Worm (Caenorhabditis elegans) whole organism, L4 larva: Measurements from ENCODE around the gene M110.7.

Source experiments
- F37D6.2 ChIP-seq: sonication (generic microtip); optimal IDR thresholded peaks from 2 replicates; lab custom pipeline; 2016; ENCODE audit warnings: mild to moderate bottlenecking, missing genetic modification characterization, missing compliant biosample characterization
- F49E8.2 ChIP-seq: sonication (generic microtip); optimal IDR thresholded peaks from 2 replicates; lab custom pipeline; 2016; ENCODE audit warnings: missing compliant biosample characterization, mild to moderate bottlenecking, missing genetic modification characterization, borderline replicate concordance
- T26A8.4 ChIP-seq: fragments of 200-800 bp; sonication (Bioruptor generic); IDR thresholded peaks from 2 replicates; pipeline ENCODE4 v1.3.6; 2022; ENCODE audit warnings: missing genetic modification characterization, missing compliant biosample characterization
- Y48G9A.11 ChIP-seq: fragments of 200-800 bp; sonication (Bioruptor generic); IDR thresholded peaks from 2 replicates; pipeline ENCODE4 v1.3.6; 2022; ENCODE audit warnings: missing genetic modification reagents, missing genetic modification characterization, missing compliant biosample characterization
- ZK337.2 ChIP-seq: fragments of 200-800 bp; sonication (Bioruptor generic); IDR thresholded peaks from 2 replicates; pipeline ENCODE4 v1.3.6; 2022; ENCODE audit warnings: missing genetic modification reagents, missing genetic modification characterization, missing compliant biosample characterization
- aly-2 ChIP-seq: sonication (generic microtip); optimal IDR thresholded peaks from 2 replicates; lab custom pipeline; 2018; ENCODE audit warnings: missing biosample characterization, missing genetic modification characterization
- arid-1 ChIP-seq: fragments of 200-800 bp; sonication (Bioruptor generic); conservative IDR thresholded peaks from 2 replicates; pipeline ENCODE4 v1.3.6; 2022; ENCODE audit warnings: missing genetic modification reagents, missing genetic modification characterization, missing compliant biosample characterization
- ceh-28 ChIP-seq: fragments of 150-350 bp; optimal IDR thresholded peaks from 2 replicates; lab custom pipeline; 2014; ENCODE audit warnings: missing biosample characterization, missing genetic modification reagents, missing genetic modification characterization
- ceh-32 ChIP-seq: sonication (generic microtip); optimal IDR thresholded peaks from 2 replicates; lab custom pipeline; 2016; ENCODE audit warnings: mild to moderate bottlenecking, missing genetic modification characterization, missing compliant biosample characterization; ENCODE audit not compliant: poor library complexity
- ceh-44 ChIP-seq: fragments of 200-800 bp; sonication (Bioruptor generic); IDR thresholded peaks from 2 replicates; pipeline ENCODE4 v1.3.6; 2022; ENCODE audit warnings: missing genetic modification reagents, missing genetic modification characterization, missing compliant biosample characterization
- ceh-82 ChIP-seq: sonication (generic microtip); optimal IDR thresholded peaks from 2 replicates; lab custom pipeline; 2017; ENCODE audit warnings: missing biosample characterization, missing genetic modification characterization
- daf-16 ChIP-seq, 3 experiments: sonication (generic microtip); optimal IDR thresholded peaks; 2 replicates each; lab custom pipeline; 2016 to 2017; ENCODE audit warnings: missing genetic modification characterization in 3 of 3, missing genetic modification reagents in 3 of 3, mild to moderate bottlenecking in 2 of 3, missing compliant biosample characterization in 2 of 3, missing biosample characterization in 1 of 3, moderate library complexity in 1 of 3
- dpl-1 ChIP-seq: fragments of 150-350 bp; optimal IDR thresholded peaks from 2 replicates; lab custom pipeline; 2014; ENCODE audit warnings: missing biosample characterization, missing genetic modification reagents, missing genetic modification characterization
- egl-43 ChIP-seq: fragments of 200-800 bp; sonication (Bioruptor generic); IDR thresholded peaks from 2 replicates; pipeline ENCODE4 v1.3.6; 2022; ENCODE audit warnings: missing genetic modification reagents, missing genetic modification characterization, missing compliant biosample characterization
- fkh-10 ChIP-seq: fragments of 150-350 bp; optimal IDR thresholded peaks from 2 replicates; lab custom pipeline; 2014; ENCODE audit warnings: missing biosample characterization, missing genetic modification reagents, missing genetic modification characterization
- gei-8 ChIP-seq: fragments of 200-800 bp; sonication (Bioruptor generic); optimal IDR thresholded peaks from 2 replicates; lab custom pipeline; 2018; ENCODE audit warnings: mild to moderate bottlenecking, missing genetic modification characterization, missing compliant biosample characterization
- hif-1 ChIP-seq, 2 experiments: sonication (generic microtip); optimal IDR thresholded peaks; 2 replicates each; lab custom pipeline; 2016 to 2017; ENCODE audit warnings: missing compliant biosample characterization in 2 of 2, missing genetic modification characterization in 2 of 2, missing genetic modification reagents in 2 of 2, missing genotype in 2 of 2, mild to moderate bottlenecking in 1 of 2
- hlh-30 ChIP-seq: sonication (generic microtip); optimal IDR thresholded peaks from 2 replicates; lab custom pipeline; 2017; ENCODE audit warnings: antibody characterized with exemption, mild to moderate bottlenecking, missing genetic modification characterization, missing compliant biosample characterization; ENCODE audit not compliant: insufficient read depth
- hmg-1.1 ChIP-seq: fragments of 200-800 bp; sonication (Bioruptor generic); IDR thresholded peaks from 2 replicates; pipeline ENCODE4 v1.3.6; 2022; ENCODE audit warnings: missing genetic modification reagents, missing genetic modification characterization, missing compliant biosample characterization
- jun-1 ChIP-seq: fragments of 150-350 bp; optimal IDR thresholded peaks from 2 replicates; lab custom pipeline; 2014; ENCODE audit warnings: missing biosample characterization, missing genetic modification reagents, missing genetic modification characterization
- lim-7 ChIP-seq: fragments of 200-800 bp; sonication (Bioruptor generic); IDR thresholded peaks from 2 replicates; pipeline ENCODE4 v1.3.6; 2022; ENCODE audit warnings: missing genetic modification characterization, missing compliant biosample characterization
- lin-1 ChIP-seq: fragments of 200-800 bp; sonication (Bioruptor generic); IDR thresholded peaks from 2 replicates; pipeline ENCODE4 v1.3.6; 2022; ENCODE audit warnings: missing genetic modification reagents, missing genetic modification characterization, missing compliant biosample characterization
- lin-13 ChIP-seq: fragments of 150-350 bp; optimal IDR thresholded peaks from 2 replicates; lab custom pipeline; 2014; ENCODE audit warnings: missing biosample characterization, missing genetic modification reagents, missing genetic modification characterization
- lin-29 ChIP-seq: fragments of 200-800 bp; sonication (Bioruptor generic); IDR thresholded peaks from 2 replicates; pipeline ENCODE4 v1.3.6; 2022; ENCODE audit warnings: missing genetic modification reagents, missing genetic modification characterization, missing compliant biosample characterization
- lin-38 ChIP-seq: fragments of 200-800 bp; sonication (Bioruptor generic); IDR thresholded peaks from 2 replicates; pipeline ENCODE4 v1.3.6; 2022; ENCODE audit warnings: missing genetic modification reagents, missing genetic modification characterization, missing compliant biosample characterization
- lir-3 ChIP-seq: sonication (generic microtip); optimal IDR thresholded peaks from 2 replicates; lab custom pipeline; 2016; ENCODE audit warnings: mild to moderate bottlenecking, missing genetic modification characterization, missing compliant biosample characterization
- lsy-2 ChIP-seq, 2 experiments: fragments of 150-350 bp in 1 of 2; sonication (generic microtip) in 1 of 2; optimal IDR thresholded peaks; 2 replicates each; lab custom pipeline; 2014 to 2017; ENCODE audit warnings: missing biosample characterization in 2 of 2, missing genetic modification characterization in 2 of 2
- mep-1 ChIP-seq: fragments of 150-350 bp; sonication (generic microtip); optimal IDR thresholded peaks from 3 replicates; lab custom pipeline; 2014; ENCODE audit warnings: missing biosample characterization, missing genetic modification characterization
- mes-2 ChIP-seq: sonication (generic microtip); optimal IDR thresholded peaks from 2 replicates; lab custom pipeline; 2016; ENCODE audit warnings: missing genotype, mild to moderate bottlenecking, missing genetic modification characterization, missing compliant biosample characterization; ENCODE audit not compliant: poor library complexity, severe bottlenecking
- nhr-102 ChIP-seq: sonication (generic microtip); optimal IDR thresholded peaks from 2 replicates; lab custom pipeline; 2016; ENCODE audit warnings: mild to moderate bottlenecking, missing genetic modification characterization, moderate library complexity, missing compliant biosample characterization
- nhr-237 ChIP-seq: sonication (generic microtip); optimal IDR thresholded peaks from 2 replicates; lab custom pipeline; 2017; ENCODE audit warnings: missing biosample characterization, missing genetic modification characterization
- nhr-25 ChIP-seq: sonication (generic microtip); optimal IDR thresholded peaks from 2 replicates; lab custom pipeline; 2017; ENCODE audit warnings: missing genetic modification characterization, mild to moderate bottlenecking, missing compliant biosample characterization, antibody characterized with exemption, moderate library complexity, borderline replicate concordance; ENCODE audit not compliant: insufficient read depth
- nhr-28 ChIP-seq: fragments of 150-350 bp; optimal IDR thresholded peaks from 2 replicates; lab custom pipeline; 2014; ENCODE audit warnings: missing biosample characterization, missing genetic modification characterization
- nhr-42 ChIP-seq: fragments of 200-800 bp; sonication (Bioruptor generic); IDR thresholded peaks from 2 replicates; pipeline ENCODE4 v1.3.6; 2022; ENCODE audit warnings: missing genetic modification characterization, missing compliant biosample characterization
- nhr-77 ChIP-seq: fragments of 150-350 bp; optimal IDR thresholded peaks from 2 replicates; lab custom pipeline; 2014; ENCODE audit warnings: missing biosample characterization, missing genetic modification characterization
- pha-4 ChIP-seq, 2 experiments: fragments of 150-350 bp in 1 of 2; fragments of 200-800 bp in 1 of 2; sonication (Bioruptor generic) in 1 of 2; IDR thresholded peaks in 1 of 2; optimal IDR thresholded peaks in 1 of 2; 2 replicates each; pipeline versions ENCODE4 v1.3.6 to Lab custom; 2014 to 2022; ENCODE audit warnings: missing genetic modification characterization in 2 of 2, missing genetic modification reagents in 2 of 2, missing biosample characterization in 1 of 2, missing compliant biosample characterization in 1 of 2
- pqm-1 ChIP-seq: sonication (generic microtip); optimal IDR thresholded peaks from 2 replicates; lab custom pipeline; 2017; ENCODE audit warnings: missing biosample characterization, missing genetic modification characterization
- rbr-2 ChIP-seq: sonication (generic microtip); optimal IDR thresholded peaks from 2 replicates; lab custom pipeline; 2016; ENCODE audit warnings: missing genotype, missing genetic modification characterization, missing compliant biosample characterization
- saeg-2 ChIP-seq: fragments of 200-800 bp; sonication (Bioruptor generic); IDR thresholded peaks from 2 replicates; pipeline ENCODE4 v1.3.6; 2022; ENCODE audit warnings: missing genetic modification reagents, missing genetic modification characterization, missing compliant biosample characterization
- sdz-12 ChIP-seq: fragments of 200-800 bp; sonication (Bioruptor generic); optimal IDR thresholded peaks from 2 replicates; lab custom pipeline; 2018; ENCODE audit warnings: mild to moderate bottlenecking, missing genetic modification characterization, missing compliant biosample characterization
- set-16 ChIP-seq: fragments of 200-800 bp; sonication (Bioruptor generic); IDR thresholded peaks from 2 replicates; pipeline ENCODE4 v1.3.6; 2022; ENCODE audit warnings: missing genetic modification reagents, missing genetic modification characterization, missing compliant biosample characterization
- spr-1 ChIP-seq: sonication (generic microtip); optimal IDR thresholded peaks from 2 replicates; lab custom pipeline; 2016; ENCODE audit warnings: mild to moderate bottlenecking, missing genetic modification characterization, missing compliant biosample characterization
- tag-97 ChIP-seq: fragments of 200-800 bp; sonication (Bioruptor generic); IDR thresholded peaks from 2 replicates; pipeline ENCODE4 v1.3.6; 2022; ENCODE audit warnings: missing genetic modification characterization, missing compliant biosample characterization
- tra-1 ChIP-seq: fragments of 200-800 bp; sonication (Bioruptor generic); IDR thresholded peaks from 2 replicates; pipeline ENCODE4 v1.3.6; 2022; ENCODE audit warnings: missing genetic modification reagents, missing genetic modification characterization, missing compliant biosample characterization
- zag-1 ChIP-seq: fragments of 150-350 bp; optimal IDR thresholded peaks from 2 replicates; lab custom pipeline; 2014; ENCODE audit warnings: missing biosample characterization, missing genetic modification characterization
- zfp-3 ChIP-seq: fragments of 200-800 bp; sonication (Bioruptor generic); conservative IDR thresholded peaks from 2 replicates; pipeline ENCODE4 v1.3.6; 2022; ENCODE audit warnings: missing genetic modification reagents, missing genetic modification characterization, missing compliant biosample characterization
- zip-11 ChIP-seq: fragments of 200-800 bp; sonication (Bioruptor generic); IDR thresholded peaks from 2 replicates; pipeline ENCODE4 v1.3.6; 2022; ENCODE audit warnings: missing genetic modification characterization, missing compliant biosample characterization
- zip-2 ChIP-seq: fragments of 150-350 bp; optimal IDR thresholded peaks from 2 replicates; lab custom pipeline; 2014; ENCODE audit warnings: missing biosample characterization, missing genetic modification characterization
- ztf-11 ChIP-seq: fragments of 150-350 bp; optimal IDR thresholded peaks from 2 replicates; lab custom pipeline; 2014; ENCODE audit warnings: missing biosample characterization, missing genetic modification characterization
- ztf-7 ChIP-seq: fragments of 150-350 bp; optimal IDR thresholded peaks from 2 replicates; lab custom pipeline; 2014; ENCODE audit warnings: missing biosample characterization, missing genetic modification characterization

M110.7 gene

DNA sequence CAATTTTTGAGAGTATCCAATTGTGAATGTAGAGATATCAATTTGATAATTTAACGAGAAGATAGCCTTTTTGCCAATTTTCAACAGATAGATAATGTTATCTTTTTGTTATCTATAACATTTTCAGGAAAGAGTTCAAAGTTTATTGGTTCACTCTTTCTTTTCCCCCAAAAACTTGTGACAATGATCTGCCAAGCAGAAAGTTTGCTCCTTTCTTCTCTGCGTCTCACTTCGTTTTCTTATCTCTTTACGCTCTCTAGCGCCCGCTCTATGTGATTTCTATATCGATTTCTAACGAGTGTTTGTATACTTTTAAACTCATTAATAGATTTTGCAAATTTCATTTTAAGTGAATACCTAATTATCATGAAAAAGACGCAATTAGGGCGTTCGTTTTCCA is 6.1 kb upstream of the M110.7 start:
- no peak for TF ChIP-seq nhr-42 (GFP tag; lab: Robert Waterston, UW)
- TF ChIP-seq nhr-77 (tag; lab: Kevin White, UChicago), result no peak
- peak; percentile 50 for TF ChIP-seq hlh-30 (tag; lab: Kevin White, UChicago)
- no peak for TF ChIP-seq egl-43 (GFP tag; lab: Robert Waterston, UW)
- TF ChIP-seq nhr-237 (tag; lab: Kevin White, UChicago), result no peak
- TF ChIP-seq pqm-1 (tag; lab: Kevin White, UChicago), result peak; percentile 48
- TF ChIP-seq zfp-3 (GFP tag; lab: Robert Waterston, UW), result no peak
- no peak for TF ChIP-seq ZK337.2
- TF ChIP-seq lin-38 (GFP tag; lab: Robert Waterston, UW), result no peak
- no peak for TF ChIP-seq mes-2 (tag; lab: Kevin White, UChicago)
- no peak for TF ChIP-seq saeg-2 (GFP tag; lab: Robert Waterston, UW)
- TF ChIP-seq hmg-1.1 (GFP tag; lab: Robert Waterston, UW), result no peak
- TF ChIP-seq pha-4 (GFP tag; IDR thresholded peaks at IDR 0.05; lab: Robert Waterston, UW), result peak; percentile 29; the same call in 1 of the 2 replicates
- TF ChIP-seq pha-4 (tag; optimal IDR thresholded peaks at IDR 0.05; lab: Kevin White, UChicago), result peak; percentile 37
- TF ChIP-seq ceh-28, result no peak
- TF ChIP-seq ztf-11 (tag; lab: Kevin White, UChicago), result no peak
- no peak for TF ChIP-seq zip-11 (GFP tag; lab: Robert Waterston, UW)
- TF ChIP-seq nhr-102 (tag; lab: Kevin White, UChicago), result no peak
- TF ChIP-seq F49E8.2, result no peak
- no peak for TF ChIP-seq lin-29 (GFP tag; lab: Robert Waterston, UW)
- peak in 1 of 2 experiments; percentile 23 for TF ChIP-seq lsy-2 (tag; optimal IDR thresholded peaks at IDR 0.05; lab: Kevin White, UChicago)
- TF ChIP-seq ceh-82 (tag; lab: Kevin White, UChicago), result no peak
- TF ChIP-seq mep-1 (tag; lab: Kevin White, UChicago), result peak; percentile 23
- no peak for TF ChIP-seq set-16 (GFP tag; lab: Robert Waterston, UW)
- TF ChIP-seq jun-1 (tag; lab: Kevin White, UChicago), result no peak
- no peak for TF ChIP-seq zag-1 (tag; lab: Kevin White, UChicago)
- no peak for TF ChIP-seq T26A8.4 (GFP tag; lab: Robert Waterston, UW)
- TF ChIP-seq ceh-44 (GFP tag; lab: Robert Waterston, UW), result no peak
- TF ChIP-seq spr-1 (tag; lab: Kevin White, UChicago), result no peak
- TF ChIP-seq nhr-28, result peak; percentile 52
- TF ChIP-seq gei-8 (GFP tag; lab: Kevin White, UChicago), result no peak
- TF ChIP-seq lir-3 (tag; lab: Kevin White, UChicago), result no peak
- TF ChIP-seq arid-1 (GFP tag; lab: Robert Waterston, UW), result no peak
- no peak for TF ChIP-seq rbr-2
- TF ChIP-seq daf-16 (GFP tag; optimal IDR thresholded peaks at IDR 0.05; lab: Kevin White, UChicago), result no peak
- TF ChIP-seq daf-16 (tag; optimal IDR thresholded peaks at IDR 0.05; lab: Kevin White, UChicago), result peak; percentile 76
- TF ChIP-seq aly-2 (tag; lab: Kevin White, UChicago), result no peak
- TF ChIP-seq zip-2 (tag; lab: Kevin White, UChicago), result no peak
- TF ChIP-seq lim-7 (GFP tag; lab: Robert Waterston, UW), result no peak
- TF ChIP-seq Y48G9A.11 (GFP tag; lab: Robert Waterston, UW), result no peak
- TF ChIP-seq nhr-25 (tag; lab: Kevin White, UChicago), result no peak
- TF ChIP-seq F37D6.2, result no peak
- TF ChIP-seq fkh-10, result no peak
- TF ChIP-seq ztf-7 (tag; lab: Kevin White, UChicago), result no peak
- no peak for TF ChIP-seq hif-1 (tag; optimal IDR thresholded peaks at IDR 0.05; lab: Kevin White, UChicago)
- TF ChIP-seq ceh-32 (tag; lab: Kevin White, UChicago), result no peak
- no peak for TF ChIP-seq tra-1 (GFP tag; lab: Robert Waterston, UW)
- no peak for TF ChIP-seq sdz-12 (GFP tag; lab: Kevin White, UChicago)
- TF ChIP-seq dpl-1 (GFP tag; lab: Kevin White, UChicago), result no peak
- TF ChIP-seq lin-13, result no peak
- TF ChIP-seq lin-1, result 0 out of 2 replicates have a peak, but pooled peaks have one; percentile 13
- no peak for TF ChIP-seq tag-97 (GFP tag; lab: Robert Waterston, UW)
